Worm (Caenorhabditis elegans) whole organism, L4/young adult: Measurements from ENCODE around the gene ugt-2.
A peak's percentile ranks its signal among the peaks of the same experiment; 100 is the strongest.

Experiments used
- W03F9.2 ChIP-seq: fragments of 150-350 bp; optimal IDR thresholded peaks from 2 replicates; lab custom pipeline; 2014; ENCODE audit warnings: missing biosample characterization, missing genetic modification characterization
- dao-5 ChIP-seq: sonication (generic microtip); optimal IDR thresholded peaks from 2 replicates; lab custom pipeline; 2016; ENCODE audit warnings: missing genotype, missing genetic modification characterization, moderate library complexity, missing compliant biosample characterization
- him-1 ChIP-seq: sonication (generic microtip); optimal IDR thresholded peaks from 2 replicates; lab custom pipeline; 2016; ENCODE audit warnings: missing genotype, missing genetic modification reagents, missing genetic modification characterization, missing compliant biosample characterization

The ugt-2 gene

DNA sequence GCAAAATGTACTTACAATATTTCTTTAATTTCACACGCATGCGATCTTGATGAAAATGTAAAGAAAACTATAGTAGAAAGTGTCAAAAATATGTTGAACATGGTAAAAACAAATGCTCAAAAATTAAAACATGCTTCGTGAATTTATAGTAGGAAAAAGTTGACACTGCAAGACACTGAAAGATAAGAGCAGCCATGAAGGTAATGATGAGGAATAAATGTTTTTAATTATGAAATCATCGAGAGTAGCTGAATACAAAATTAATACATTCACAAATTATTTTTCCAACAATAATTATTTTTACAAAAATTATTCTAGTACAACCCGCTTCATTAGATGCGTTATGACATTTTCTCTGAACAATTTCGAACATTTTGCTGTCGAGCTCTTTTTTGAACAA is 18.3 kb downstream of the ugt-2 start, which contains the start of gene F15H10.10:
Gene F15H10.10 (minus strand): TSS at position 101 of the 400 bp plus-strand sequence.
- TF ChIP-seq him-1 = no peak
- no peak for TF ChIP-seq dao-5 (tag; lab: Kevin White, UChicago)
- TF ChIP-seq W03F9.2 = no peak

DNA sequence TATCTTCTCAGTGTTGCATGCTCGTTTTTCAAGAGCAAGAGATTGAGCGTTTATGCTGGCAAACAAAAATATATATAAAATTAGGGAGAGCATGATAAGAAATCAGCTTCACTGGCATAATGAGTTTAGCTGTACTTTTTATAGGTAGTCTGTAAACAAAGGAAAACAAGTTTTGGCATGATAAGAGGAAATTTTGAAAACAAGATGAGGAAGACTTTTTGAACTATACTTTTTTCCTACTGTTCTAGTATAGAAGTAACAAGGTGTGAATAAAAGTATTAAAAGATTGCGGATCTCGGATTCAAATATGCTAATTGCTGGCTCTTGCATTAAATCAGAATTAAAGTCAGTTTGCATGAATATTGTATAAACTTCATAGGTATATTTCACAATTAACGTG is 20.4 kb downstream of the ugt-2 start, which contains the start of gene F15H10.5:
Gene F15H10.5 (minus strand): TSS at position 101 of the 400 bp plus-strand sequence.
- TF ChIP-seq dao-5 (tag; lab: Kevin White, UChicago) (no peak), W03F9.2 (no peak), him-1 (no peak)

DNA sequence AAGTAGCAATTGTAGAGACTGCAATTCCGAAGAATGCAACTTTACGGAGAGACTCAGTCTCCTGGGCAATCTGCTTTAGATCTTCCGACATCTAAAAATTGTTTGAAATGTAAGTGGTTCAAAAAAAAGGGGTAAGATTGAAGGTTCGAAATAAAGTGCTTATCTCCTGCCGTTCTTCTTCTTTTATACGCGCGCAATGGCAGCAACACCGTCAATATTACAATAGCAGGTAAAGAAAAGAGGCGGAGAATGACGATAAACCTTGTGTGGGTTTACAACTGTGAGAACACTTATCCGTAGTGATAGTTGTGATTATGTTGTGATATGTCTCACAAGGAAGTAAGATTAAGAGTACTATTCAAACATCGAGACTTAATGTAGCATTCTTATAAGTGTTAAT is 23.2 kb downstream of the ugt-2 start, which contains the start of gene col-13:
Gene col-13 (minus strand): TSS at position 101 of the 400 bp plus-strand sequence.
- TF ChIP-seq dao-5 (tag; lab: Kevin White, UChicago) (no peak), him-1 (no peak), W03F9.2 (no peak)

DNA sequence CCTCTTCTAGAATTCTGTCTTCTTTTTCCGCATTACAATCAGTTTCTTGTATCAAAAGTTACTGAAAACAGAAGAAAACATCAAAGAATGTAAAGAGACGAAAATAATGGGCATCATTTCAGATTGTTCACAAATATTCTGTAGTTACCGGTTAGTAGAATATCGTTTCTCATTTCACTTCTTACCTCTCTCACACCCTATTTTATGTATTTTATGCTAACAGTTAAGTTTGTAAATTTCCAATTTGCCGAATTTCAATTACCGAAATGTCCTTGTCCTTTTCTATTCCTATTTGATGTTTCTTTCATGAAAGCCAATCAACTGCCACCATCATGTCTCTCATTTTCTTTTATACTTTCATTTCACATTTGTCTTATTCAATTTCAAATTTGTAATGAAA is 24.9 kb downstream of the ugt-2 start:
- no peak for TF ChIP-seq W03F9.2
- TF ChIP-seq him-1 = no peak
- TF ChIP-seq dao-5 (tag; lab: Kevin White, UChicago) = no peak

DNA sequence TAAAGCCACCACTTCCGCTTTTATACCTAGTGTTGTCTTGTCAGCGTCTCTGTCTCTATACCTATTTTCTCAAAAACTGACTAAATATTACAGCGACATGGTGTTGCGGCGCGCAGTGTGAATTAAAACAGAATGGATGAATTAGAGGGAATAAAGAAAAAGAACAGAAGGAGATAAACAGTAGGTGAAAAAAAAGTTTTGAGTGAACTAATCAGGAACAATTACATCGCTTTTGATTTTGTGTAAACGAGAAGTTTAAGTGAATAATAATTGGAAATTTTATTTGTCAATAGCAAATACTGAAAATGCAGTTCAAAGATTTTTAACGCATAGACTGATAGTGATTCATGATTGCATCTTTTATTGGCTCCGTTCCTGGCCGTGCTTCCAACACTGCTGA is 26.5 kb downstream of the ugt-2 start, which contains the start of gene col-12:
Gene col-12 (minus strand): TSS at position 101 of the 400 bp plus-strand sequence.
- TF ChIP-seq W03F9.2 (no peak), dao-5 (tag; lab: Kevin White, UChicago) (no peak), him-1 (no peak)

DNA sequence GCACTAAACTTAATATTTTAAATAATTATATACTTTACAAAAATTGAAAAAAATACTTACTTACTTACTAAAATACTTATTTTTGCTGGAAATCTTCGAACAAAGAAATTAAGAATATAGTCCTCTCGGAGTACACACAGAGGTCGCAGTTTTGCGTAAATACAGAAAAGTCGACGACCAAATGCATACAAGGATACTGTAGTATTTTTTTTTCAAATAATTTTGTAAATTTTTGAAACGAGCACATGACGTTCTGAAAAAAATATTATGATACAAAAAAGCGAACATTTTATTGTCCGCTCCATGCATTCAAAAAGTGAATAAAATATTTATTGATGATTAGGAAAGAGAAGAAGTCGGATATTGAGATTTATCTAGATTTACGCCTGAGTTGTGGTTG is 27.7 kb downstream of the ugt-2 start, which contains the start of gene apc-10:
Gene apc-10 (minus strand): TSS at position 101 of the 400 bp plus-strand sequence.
- TF ChIP-seq him-1 (no peak), W03F9.2 (peak; percentile 23)

DNA sequence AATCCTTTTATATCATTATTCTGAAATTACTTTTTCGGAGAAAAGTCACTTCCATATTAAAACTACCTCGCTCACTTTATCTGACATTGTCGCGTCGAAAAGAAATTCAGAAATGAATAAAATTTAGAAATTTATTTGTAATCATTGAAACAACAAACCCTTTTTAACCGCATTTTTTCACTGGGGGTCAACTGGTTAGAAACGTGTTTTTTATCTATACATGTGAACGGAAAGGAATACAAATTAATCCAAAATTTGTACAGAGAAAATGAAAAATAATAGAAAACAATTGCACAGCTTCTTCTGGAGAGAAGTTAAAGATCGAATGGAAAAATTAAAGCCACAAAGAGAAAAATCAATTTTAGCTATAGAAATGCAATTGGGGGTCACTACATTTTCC is 30.0 kb downstream of the ugt-2 start, which contains the start of gene tag-314:
Gene tag-314 (minus strand): TSS at position 101 of the 400 bp plus-strand sequence.
- TF ChIP-seq him-1 (no peak), W03F9.2 (no peak), dao-5 (tag; lab: Kevin White, UChicago) (no peak)

DNA sequence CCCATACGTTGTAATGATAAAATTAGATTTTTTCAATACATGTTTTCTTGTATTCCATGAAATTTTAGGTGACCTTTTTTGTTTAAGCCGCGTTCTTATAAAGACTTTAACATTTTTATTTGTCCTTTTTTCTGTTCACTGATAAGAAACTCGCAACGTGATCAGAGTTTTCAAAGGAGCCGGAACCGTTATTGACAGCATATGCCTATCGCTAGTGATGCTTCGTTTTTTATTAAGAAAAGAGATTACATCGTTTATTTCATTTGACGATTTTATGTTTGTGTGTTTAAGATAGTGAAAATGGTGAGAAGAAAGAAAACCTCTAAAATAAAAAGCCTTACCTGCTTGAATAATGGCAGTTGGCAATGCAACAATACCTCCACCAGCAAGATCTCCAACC is 34.0 kb downstream of the ugt-2 start:
- TF ChIP-seq W03F9.2 = no peak

DNA sequence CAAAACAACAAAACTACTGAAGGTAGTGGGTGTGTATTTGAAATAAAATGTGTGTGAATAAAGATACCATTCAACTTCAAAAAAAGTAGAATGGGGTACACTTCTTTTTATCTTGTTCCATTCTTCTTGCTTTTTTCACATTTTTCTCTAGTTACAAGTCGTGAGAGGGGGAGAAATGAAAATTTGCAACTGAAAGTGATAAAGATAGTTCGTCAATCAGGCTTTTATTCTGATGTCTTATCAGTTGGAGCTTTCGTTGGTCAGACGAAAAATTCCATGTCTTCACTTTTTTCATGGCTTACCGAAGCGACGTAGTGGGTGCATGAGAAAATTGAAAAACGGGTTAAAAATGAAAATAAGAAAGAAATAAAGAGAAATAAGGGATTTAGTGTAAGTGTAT is 35.1 kb downstream of the ugt-2 start, which contains the start of gene Y32F6A.4:
Gene Y32F6A.4 (minus strand): TSS at position 347 of the 400 bp plus-strand sequence.
- TF ChIP-seq him-1 (no peak), W03F9.2 (no peak), dao-5 (tag; lab: Kevin White, UChicago) (no peak)

DNA sequence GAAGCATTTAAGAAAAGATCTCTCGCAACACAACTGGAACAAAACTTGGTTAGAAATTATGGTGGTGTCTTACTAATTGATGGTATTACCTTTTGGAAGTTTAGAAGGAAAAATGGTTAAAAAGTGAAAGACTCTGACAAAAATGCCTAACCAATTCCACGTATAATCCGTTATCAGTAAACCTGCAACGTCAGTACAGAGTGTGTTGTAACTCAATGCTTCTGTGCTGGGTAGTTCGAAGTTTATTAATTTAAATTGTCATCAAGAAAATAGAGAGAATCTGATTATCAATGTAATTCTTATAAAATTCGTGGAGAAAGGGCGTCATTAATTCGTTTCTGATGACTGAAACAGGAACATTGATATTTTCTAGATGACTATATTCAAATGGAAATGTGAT is 36.6 kb downstream of the ugt-2 start:
- TF ChIP-seq W03F9.2 (no peak), dao-5 (tag; lab: Kevin White, UChicago) (no peak), him-1 (no peak)

DNA sequence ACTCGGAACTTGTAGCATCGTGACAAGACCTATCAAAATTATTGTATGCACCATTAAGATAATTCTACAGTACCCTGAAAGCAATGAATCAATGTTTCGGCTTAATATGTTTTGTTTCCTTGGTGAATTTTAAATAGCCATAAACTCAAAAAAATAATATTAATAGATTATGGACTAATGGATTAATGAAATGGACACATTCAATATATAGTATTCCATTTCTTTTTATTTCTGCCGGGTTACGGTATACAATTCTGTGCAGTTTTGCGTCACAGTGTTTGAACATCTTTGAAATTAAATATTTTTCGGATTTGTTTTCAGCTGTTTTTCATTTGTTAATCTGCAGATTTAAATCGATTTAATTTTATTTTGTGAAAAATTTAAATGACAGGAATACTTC is 38.0 kb downstream of the ugt-2 start, which contains the start of gene set-22:
Gene set-22 (plus strand): TSS at position 301 of the 400 bp plus-strand sequence.
- TF ChIP-seq him-1 = no peak
- no peak for TF ChIP-seq dao-5 (tag; lab: Kevin White, UChicago)
- no peak for TF ChIP-seq W03F9.2

DNA sequence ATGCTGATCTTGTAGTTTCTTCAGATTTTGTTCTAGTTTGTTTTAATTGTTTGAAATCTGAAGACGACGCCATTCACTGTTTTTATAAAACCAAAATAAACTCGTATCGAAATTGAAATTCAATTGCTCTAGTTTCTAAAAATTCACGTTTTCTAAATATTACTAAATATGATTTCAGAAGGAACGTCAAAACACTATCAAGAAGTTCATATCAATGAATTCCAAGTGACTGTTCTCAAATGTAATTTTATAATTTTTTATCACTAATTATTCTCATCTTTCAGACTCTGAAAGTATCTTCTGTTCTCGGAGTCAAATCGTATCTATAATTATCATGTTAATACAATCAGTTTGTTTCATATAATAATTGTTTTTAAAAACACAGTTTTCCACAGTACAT is 42.1 kb downstream of the ugt-2 start, which contains the start of gene snf-10:
Gene snf-10 (minus strand): TSS at position 101 of the 400 bp plus-strand sequence.
- TF ChIP-seq him-1 (no peak), dao-5 (tag; lab: Kevin White, UChicago) (no peak), W03F9.2 (no peak)

DNA sequence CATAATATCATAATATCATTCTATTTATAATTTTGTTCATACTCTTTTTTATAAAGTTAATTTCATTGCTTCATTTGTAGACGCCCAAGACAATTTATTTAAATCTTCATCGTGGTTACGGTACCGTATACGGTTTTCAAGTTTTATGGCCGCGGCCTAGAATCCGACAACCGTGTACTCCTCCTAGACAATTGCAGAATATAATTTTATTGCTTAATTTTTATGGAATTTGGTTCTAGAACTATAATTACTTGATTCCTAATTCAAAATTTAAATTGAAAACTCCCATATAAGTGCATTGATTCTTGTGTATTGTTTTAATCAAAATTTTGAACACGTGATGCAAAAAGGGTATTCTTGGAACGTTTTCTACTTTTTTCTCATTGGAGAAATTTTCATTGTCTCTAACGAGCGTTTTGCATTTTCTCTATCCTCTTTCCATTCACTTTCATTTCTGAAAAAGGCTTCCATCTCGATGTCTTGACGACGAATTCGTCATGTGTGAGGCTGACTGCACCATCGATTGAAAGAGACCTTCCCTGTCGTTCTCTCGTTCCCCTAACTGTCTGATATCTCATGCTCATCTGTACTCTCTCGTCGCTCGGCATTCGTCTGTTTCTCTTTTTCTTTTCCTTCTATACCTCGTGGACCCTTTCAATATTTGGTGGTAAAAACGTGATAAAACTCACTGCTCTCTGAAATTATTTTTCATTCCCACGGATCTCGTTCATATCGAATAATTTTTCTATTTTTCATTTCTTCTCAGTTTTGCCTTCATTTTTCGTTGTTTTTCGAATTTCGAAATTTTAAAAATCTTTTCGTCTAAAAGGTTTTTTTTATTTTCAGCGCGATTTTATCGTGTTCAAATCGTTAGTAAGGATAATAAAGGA is 42.8 kb downstream of the ugt-2 start, which contains the start of gene pap-1:
Gene pap-1 (plus strand): TSS at position 840 of the 890 bp plus-strand sequence.
- TF ChIP-seq W03F9.2 (no peak), him-1 (no peak), dao-5 (tag; lab: Kevin White, UChicago) (no peak)
